Fruit fly (Drosophila melanogaster): Measurements from ENCODE around the gene Prx6a.

The Prx6a gene

DNA sequence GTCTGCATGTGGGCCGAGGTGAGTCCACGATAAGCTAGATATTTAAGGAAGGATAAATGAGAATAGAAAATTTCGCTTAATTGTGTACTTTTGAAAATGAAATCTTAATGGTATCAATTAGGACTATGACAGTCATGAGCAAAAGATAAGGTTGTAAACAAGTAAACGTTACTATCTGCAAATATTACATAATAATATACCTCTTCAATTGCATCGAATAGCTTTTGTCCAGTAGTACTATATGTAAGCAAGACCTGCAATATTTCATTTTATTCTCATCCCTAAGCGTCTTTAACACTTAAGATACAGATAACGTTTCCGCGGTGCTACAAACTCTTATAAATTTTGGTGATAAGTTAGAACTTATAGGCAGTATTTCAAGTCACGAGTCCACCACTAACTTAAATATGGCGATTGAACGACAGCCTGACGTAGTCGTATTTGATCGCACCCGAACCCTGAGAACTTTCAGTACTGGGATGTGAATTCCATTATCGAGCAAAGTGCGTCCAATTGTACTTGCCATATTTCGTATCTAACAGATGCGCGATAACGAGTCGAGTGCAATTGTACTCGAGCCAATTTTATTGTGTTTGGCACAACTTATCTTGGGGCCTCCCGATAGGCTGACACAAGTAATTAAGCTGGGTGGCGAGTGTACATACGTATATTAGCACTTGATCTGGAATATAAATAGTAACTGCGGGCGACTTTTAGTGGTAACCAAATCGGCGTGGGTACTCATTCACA lies 12.3 kb downstream of the Prx6a start:
- TF ChIP-seq psq (optimal IDR thresholded peaks at IDR 0.05) (no peak), Dll (optimal IDR thresholded peaks at IDR 0.05) (no peak), EcR (GFP tag; optimal IDR thresholded peaks at IDR 0.05) (no peak), usp (GFP tag; optimal IDR thresholded peaks at IDR 0.05) (no peak), pan (optimal IDR thresholded peaks at IDR 0.05) (no peak), CG8478 (optimal IDR thresholded peaks at IDR 0.05) (no peak)

DNA sequence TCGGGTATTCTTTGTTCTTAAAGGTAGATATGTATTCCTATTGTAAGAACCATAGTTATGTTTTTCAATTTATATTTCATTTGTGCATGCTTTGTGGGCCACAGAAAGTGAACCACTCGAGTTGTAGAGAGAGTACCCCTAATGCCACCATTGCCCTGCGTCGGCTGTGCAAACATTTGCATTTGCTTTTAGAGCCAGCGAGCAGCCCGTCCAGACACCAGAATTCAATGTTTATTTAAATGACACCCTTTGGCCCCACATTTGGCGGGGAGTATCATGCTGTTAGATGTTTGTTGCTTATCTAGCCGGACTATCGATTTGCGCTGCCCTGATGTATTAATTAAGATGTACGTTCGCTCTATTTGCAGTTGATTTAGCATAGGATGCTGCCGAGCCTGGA lies 13.4 kb downstream of the Prx6a start:
- no peak for TF ChIP-seq usp (GFP tag; optimal IDR thresholded peaks at IDR 0.05)
- TF ChIP-seq EcR (GFP tag; optimal IDR thresholded peaks at IDR 0.05), result no peak
- no peak for TF ChIP-seq Dll (optimal IDR thresholded peaks at IDR 0.05)
- TF ChIP-seq pan (optimal IDR thresholded peaks at IDR 0.05), result no peak
- TF ChIP-seq psq (optimal IDR thresholded peaks at IDR 0.05), result no peak
- no peak for TF ChIP-seq CG8478 (optimal IDR thresholded peaks at IDR 0.05)

DNA sequence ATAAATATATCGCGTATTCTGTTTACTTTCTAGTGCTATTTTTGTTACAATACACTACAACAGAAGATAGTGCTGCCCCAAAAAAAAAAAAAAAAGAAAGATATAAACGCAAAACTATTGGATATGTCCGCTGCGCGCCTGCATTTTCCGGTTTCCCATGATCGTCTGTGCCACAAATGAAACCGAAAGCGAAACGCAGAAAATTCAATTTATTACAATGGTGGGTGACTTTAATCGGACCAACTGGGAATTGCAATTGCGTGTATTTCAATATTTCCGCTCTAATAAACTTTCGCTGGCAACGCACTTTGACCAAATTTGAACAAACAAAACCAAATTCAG lies 15.4 kb downstream of the Prx6a start:
- no peak for TF ChIP-seq CG8478 (optimal IDR thresholded peaks at IDR 0.05)
- TF ChIP-seq usp (GFP tag; optimal IDR thresholded peaks at IDR 0.05), result no peak
- TF ChIP-seq pan (optimal IDR thresholded peaks at IDR 0.05), result no peak
- TF ChIP-seq Dll (optimal IDR thresholded peaks at IDR 0.05), result no peak
- no peak for TF ChIP-seq EcR (GFP tag; optimal IDR thresholded peaks at IDR 0.05)
- TF ChIP-seq psq (optimal IDR thresholded peaks at IDR 0.05), result no peak

DNA sequence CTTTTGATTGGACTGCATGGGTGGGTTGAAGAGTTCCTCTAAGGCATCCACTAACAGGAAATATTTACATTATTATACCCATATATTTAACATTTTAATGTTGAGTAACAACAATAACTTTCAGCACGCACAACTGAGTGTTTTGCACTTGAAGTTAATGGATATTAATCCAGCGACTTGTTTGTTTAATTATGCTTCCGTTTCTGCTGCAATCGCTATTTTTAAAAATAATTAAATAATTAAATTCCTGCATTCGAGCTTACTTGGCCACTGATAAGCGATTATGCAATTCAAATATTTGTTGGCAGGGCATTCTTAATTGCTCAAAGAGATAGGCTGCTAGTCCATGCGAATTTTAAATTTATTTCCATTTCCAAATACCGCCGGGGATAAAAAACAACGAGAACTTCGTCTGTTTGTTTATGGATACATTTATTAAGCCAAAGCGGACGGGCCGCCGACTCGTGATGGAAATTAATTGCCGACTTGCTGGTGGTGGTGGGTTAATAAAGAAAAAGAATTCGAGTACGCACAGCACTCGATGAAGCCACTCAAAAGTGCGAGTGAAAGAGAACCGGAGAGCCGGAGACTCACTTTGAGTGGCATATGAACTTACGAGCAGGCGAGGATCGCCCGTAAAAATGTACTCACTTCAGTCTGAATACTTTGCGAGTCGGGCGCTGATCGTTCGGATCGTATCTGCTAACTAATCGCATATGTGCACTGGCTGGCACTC lies 16.0 kb downstream of the Prx6a start:
- TF ChIP-seq EcR (GFP tag; optimal IDR thresholded peaks at IDR 0.05) (no peak), Dll (optimal IDR thresholded peaks at IDR 0.05) (no peak), psq (optimal IDR thresholded peaks at IDR 0.05) (no peak), CG8478 (optimal IDR thresholded peaks at IDR 0.05) (no peak), usp (GFP tag; optimal IDR thresholded peaks at IDR 0.05) (no peak), pan (optimal IDR thresholded peaks at IDR 0.05) (no peak)

DNA sequence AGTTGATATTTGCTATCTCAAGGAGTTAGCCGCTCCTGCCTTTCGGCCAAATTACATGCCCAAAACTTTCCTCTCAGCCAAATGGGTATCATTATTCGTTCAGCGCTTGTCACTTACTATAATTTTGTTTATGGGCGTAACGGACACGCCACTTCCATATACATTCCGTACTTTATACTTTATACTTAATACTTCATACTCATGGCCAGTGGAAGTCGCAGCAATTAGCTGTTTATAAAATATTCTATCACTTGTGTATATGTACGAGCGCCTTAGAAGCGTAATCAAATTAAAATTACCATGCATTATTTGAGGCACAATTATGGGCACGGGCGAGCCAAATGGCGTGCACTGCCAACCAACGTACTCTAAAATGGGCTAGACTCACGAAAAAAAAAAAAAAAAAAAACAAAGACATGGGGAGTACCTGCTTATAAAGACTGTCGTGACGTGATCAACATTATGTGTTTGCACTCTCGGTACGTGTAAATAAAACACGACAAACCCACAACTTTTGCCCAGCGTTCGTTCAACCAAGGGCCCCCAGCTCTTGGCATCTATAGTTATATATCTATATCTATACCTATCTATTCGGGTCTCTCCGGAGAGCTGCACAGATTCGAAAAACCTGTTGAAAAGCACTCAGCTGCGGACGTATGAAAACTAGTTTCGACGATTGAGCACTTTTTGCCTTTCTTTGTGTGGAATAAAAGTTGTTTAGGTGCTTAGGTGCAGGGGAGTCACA lies 16.7 kb downstream of the Prx6a start:
- TF ChIP-seq EcR (GFP tag; optimal IDR thresholded peaks at IDR 0.05) (peak in 1 of 2 experiments; percentile 73), CG8478 (optimal IDR thresholded peaks at IDR 0.05) (no peak), usp (GFP tag; optimal IDR thresholded peaks at IDR 0.05) (no peak), psq (optimal IDR thresholded peaks at IDR 0.05) (no peak)

DNA sequence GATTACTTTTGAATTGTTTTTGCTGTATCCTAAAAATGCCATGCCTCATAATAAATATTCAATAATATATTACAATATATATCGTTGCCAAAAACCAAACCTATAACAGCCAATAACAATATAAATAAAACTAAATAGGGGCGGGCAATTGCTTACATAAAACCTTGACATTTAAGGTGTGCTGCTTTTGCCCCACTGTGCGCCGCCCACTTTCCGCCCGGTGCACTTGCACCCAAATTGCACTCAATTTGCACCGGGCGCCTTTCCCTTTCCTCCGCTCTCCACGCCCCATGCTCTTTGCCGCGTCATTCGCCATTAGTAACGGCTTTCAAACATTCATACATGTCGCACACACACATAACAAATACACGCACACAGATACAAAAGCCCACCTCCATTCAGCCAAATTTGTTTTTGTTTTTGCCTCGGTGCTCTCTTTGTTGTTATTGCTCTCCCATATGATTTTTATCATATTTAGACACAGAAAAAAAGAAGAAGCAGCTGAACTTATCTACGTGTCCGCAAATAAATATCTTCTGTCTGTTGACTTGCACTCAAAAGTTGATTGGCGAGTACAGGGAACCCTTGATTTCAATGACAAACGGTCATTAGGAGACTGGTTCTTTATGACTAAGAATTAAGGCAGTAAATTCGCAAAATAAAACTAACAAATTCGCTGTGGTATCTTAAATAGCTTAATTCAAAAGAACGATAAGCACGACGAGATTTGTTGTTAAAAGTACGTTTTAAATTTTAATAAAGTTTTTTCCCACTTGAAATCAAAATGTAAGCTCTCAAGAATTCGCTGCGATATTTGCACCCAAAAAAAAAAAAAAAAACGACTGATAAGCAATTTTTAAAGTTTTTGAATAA lies 19.9 kb downstream of the Prx6a start:
- TF ChIP-seq pan (optimal IDR thresholded peaks at IDR 0.05) (no peak), CG8478 (optimal IDR thresholded peaks at IDR 0.05) (no peak), usp (GFP tag; optimal IDR thresholded peaks at IDR 0.05) (no peak), Dll (optimal IDR thresholded peaks at IDR 0.05) (no peak), EcR (GFP tag; optimal IDR thresholded peaks at IDR 0.05) (no peak), psq (optimal IDR thresholded peaks at IDR 0.05) (no peak)

DNA sequence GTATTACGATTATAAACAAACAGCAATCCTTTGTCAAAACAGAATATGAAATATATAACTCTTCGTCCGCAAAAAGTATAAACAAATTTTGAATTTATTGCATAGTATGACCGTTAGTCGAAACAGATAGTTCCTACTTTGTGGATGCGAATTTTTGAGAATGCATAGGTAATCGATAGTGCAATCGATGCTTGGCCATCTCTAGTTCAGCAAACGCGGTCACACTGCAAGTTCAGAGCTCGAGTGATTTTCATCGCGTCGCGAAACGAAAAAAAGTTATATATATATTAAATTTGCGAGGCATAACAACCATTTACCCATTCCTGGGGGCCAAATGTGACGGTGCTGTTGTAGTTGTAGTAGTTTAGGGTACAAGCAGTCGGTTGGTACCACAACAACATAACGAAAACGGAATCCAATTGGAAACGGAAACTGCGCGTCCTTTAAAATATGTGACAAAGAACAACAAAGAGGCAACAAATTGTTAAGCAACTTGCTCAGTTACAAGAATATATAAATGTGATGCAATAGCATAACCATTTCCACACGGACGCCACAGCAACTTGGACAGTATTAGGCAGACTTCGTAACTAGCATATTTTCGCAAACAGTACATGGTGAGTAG lies 21.0 kb downstream of the Prx6a start, which contains the start of gene CG2991:
Gene CG2991 (plus strand): TSS at position 205 of the 625 bp plus-strand sequence.
- no peak for TF ChIP-seq usp (GFP tag; optimal IDR thresholded peaks at IDR 0.05)
- no peak for TF ChIP-seq CG8478 (optimal IDR thresholded peaks at IDR 0.05)
- TF ChIP-seq pan (optimal IDR thresholded peaks at IDR 0.05), result peak; percentile 18

DNA sequence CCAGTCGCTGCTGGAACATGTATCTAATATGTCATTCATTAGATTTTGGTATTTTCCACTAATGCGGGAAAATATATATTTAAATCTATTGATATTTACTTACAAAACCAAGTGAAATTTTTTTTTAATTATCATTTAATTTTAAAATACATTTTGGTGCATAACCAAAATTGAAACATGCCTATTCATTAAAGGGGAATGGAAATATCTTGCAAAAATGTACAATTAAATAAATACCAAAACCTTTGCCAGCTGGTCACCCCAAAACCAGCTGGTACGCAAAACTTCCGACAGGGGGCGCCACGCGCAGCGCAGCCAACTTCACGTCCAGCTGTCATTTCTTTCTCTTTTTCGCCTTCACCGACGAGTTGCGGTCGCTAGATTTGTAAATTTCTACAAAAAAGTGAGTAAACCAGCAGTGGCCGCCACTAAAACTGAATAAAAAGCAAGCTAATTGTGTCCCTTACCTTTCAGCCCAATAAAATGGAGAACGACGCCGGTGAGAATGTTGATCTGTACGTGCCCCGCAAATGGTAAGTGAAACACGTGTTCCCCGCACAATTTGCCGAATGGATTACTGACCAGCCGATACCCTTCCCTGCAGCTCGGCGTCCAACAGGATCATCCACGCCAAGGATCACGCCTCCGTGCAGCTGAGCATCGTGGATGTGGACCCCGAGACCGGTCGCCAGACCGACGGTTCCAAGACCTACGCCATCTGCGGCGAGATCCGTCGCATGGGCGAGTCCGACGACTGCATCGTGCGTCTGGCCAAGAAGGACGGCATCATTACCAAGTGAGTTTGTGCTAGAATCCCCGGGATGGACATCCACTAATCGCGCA lies 22.0 kb downstream of the Prx6a start, which contains the start of the genes CG3104 and RpS21:
Gene CG3104 (minus strand): TSS at position 6 of the 843 bp plus-strand sequence.
Gene RpS21 (plus strand): TSS at position 298 of the 843 bp plus-strand sequence.
- TF ChIP-seq CG8478 (optimal IDR thresholded peaks at IDR 0.05) (no peak), psq (optimal IDR thresholded peaks at IDR 0.05) (no peak), usp (GFP tag; optimal IDR thresholded peaks at IDR 0.05) (no peak), EcR (GFP tag; optimal IDR thresholded peaks at IDR 0.05) (no peak), Dll (optimal IDR thresholded peaks at IDR 0.05) (no peak), pan (optimal IDR thresholded peaks at IDR 0.05) (no peak)

DNA sequence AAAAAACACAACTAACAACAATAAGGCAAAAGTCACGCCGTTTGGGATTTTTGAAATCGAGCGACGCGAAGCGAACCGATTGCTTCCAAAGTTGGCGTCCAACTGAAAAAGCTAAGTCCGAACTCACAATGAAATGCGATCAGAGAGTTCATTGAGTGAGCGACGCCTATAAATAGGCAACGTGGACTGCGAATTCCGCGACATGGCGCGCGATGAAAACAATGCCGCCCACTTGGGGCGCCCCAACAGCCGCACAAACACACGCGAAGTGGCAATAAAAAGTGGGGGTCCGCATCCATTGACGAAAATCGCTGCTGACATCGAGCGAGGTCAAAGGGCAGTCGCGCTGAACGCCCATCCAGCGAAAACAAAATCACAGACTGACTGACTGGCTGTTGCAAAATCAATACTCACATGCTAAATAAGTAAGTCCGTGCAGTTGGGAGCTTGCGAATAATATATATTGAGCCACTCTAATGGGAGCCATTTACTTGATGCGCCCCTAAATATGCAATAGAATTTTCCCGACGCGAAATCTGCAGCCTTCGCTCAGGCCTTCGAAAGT lies 22.7 kb downstream of the Prx6a start:
- TF ChIP-seq psq (optimal IDR thresholded peaks at IDR 0.05) (no peak), pan (optimal IDR thresholded peaks at IDR 0.05) (no peak), usp (GFP tag; optimal IDR thresholded peaks at IDR 0.05) (no peak), EcR (GFP tag; optimal IDR thresholded peaks at IDR 0.05) (no peak), CG8478 (optimal IDR thresholded peaks at IDR 0.05) (no peak), Dll (optimal IDR thresholded peaks at IDR 0.05) (no peak)

DNA sequence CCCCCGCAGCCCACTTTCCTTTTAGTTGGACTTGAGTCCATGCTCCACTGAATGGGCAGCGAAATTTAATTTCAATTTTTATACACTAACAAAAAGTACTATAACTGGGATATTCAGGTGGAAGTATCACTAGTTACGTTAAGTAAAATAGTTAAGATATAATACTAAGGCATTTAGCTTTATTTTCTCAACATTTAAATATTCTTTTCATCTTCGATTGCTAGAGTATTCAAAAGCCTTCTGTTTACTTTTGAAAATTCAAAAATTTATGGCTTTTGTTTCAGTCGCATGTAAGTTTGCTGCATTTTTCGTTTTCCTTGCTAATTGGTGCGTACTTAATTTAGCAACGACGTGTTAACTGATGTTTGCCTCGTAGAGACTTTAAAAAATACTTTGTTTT lies 26.4 kb downstream of the Prx6a start:
- TF ChIP-seq usp (GFP tag; optimal IDR thresholded peaks at IDR 0.05) (no peak), Dll (optimal IDR thresholded peaks at IDR 0.05) (no peak), EcR (GFP tag; optimal IDR thresholded peaks at IDR 0.05) (no peak), CG8478 (optimal IDR thresholded peaks at IDR 0.05) (no peak), pan (optimal IDR thresholded peaks at IDR 0.05) (no peak), psq (optimal IDR thresholded peaks at IDR 0.05) (no peak)
